Worm (Caenorhabditis elegans) whole organism, young adult: Measurements from ENCODE around the gene sre-14.

Experiments
- F55B11.4 ChIP-seq: sonication (generic microtip); optimal IDR thresholded peaks from 2 replicates; lab custom pipeline; 2016; ENCODE audit warnings: missing compliant biosample characterization, missing genetic modification characterization, borderline replicate concordance; ENCODE audit not compliant: insufficient read depth
- ama-1 ChIP-seq, 3 experiments: fragments of 150-350 bp in 1 of 3; sonication (generic microtip) in 2 of 3; optimal IDR thresholded peaks; 2 replicates each; lab custom pipeline; 2014 to 2018; ENCODE audit warnings: missing biosample characterization in 2 of 3, missing genetic modification characterization in 2 of 3, missing genetic modification reagents in 2 of 3
- cebp-1 ChIP-seq, 2 experiments: fragments of 200-800 bp in 1 of 2; sonication (Bioruptor generic) in 1 of 2; sonication (generic microtip) in 1 of 2; IDR thresholded peaks in 1 of 2; optimal IDR thresholded peaks in 1 of 2; 2 replicates each; pipeline versions ENCODE4 v1.3.6 to Lab custom; 2017 to 2022; ENCODE audit warnings: missing compliant biosample characterization in 2 of 2, missing genetic modification characterization in 2 of 2, mild to moderate bottlenecking in 1 of 2, missing genetic modification reagents in 1 of 2, moderate library complexity in 1 of 2
- hmg-20 ChIP-seq: fragments of 200-800 bp; sonication (Bioruptor generic); IDR thresholded peaks from 2 replicates; pipeline ENCODE4 v1.3.6; 2022; ENCODE audit warnings: missing genetic modification reagents, missing genetic modification characterization, missing compliant biosample characterization
- hrde-1 ChIP-seq: sonication (generic microtip); optimal IDR thresholded peaks from 2 replicates; lab custom pipeline; 2016; ENCODE audit warnings: missing genetic modification characterization, mild to moderate bottlenecking, missing compliant biosample characterization, moderate library complexity, missing genotype, missing genetic modification reagents, borderline replicate concordance
- lag-1 ChIP-seq: fragments of 200-800 bp; sonication (Bioruptor generic); IDR thresholded peaks from 2 replicates; pipeline ENCODE4 v1.3.6; 2022; ENCODE audit warnings: missing genetic modification reagents, missing genetic modification characterization, missing compliant biosample characterization
- nhr-27 ChIP-seq: fragments of 200-800 bp; sonication (Bioruptor generic); optimal IDR thresholded peaks from 2 replicates; lab custom pipeline; 2018; ENCODE audit warnings: mild to moderate bottlenecking, missing genetic modification characterization, moderate library complexity, missing compliant biosample characterization
- rcor-1 ChIP-seq: fragments of 200-800 bp; sonication (Bioruptor generic); IDR thresholded peaks from 2 replicates; pipeline ENCODE4 v1.3.6; 2022; ENCODE audit warnings: missing genetic modification reagents, missing genetic modification characterization, missing compliant biosample characterization
- sea-2 ChIP-seq: fragments of 200-800 bp; sonication (Bioruptor generic); IDR thresholded peaks from 2 replicates; pipeline ENCODE4 v1.3.6; 2022; ENCODE audit warnings: missing genetic modification characterization, missing compliant biosample characterization
- snpc-4 ChIP-seq, 5 experiments: fragments of 150-350 bp in 1 of 5; sonication (generic microtip) in 4 of 5; optimal IDR thresholded peaks; 2 replicates each; lab custom pipeline; 2014 to 2018; ENCODE audit warnings: missing genetic modification characterization in 5 of 5, missing biosample characterization in 3 of 5, antibody characterized with exemption in 2 of 5, mild to moderate bottlenecking in 2 of 5, missing compliant biosample characterization in 2 of 5, missing genotype in 2 of 5, moderate library complexity in 2 of 5, missing genetic modification reagents in 1 of 5
- unc-62 ChIP-seq: fragments of 150-350 bp; optimal IDR thresholded peaks from 2 replicates; lab custom pipeline; 2014; ENCODE audit warnings: missing biosample characterization, missing genetic modification reagents, missing genetic modification characterization

DNA sequence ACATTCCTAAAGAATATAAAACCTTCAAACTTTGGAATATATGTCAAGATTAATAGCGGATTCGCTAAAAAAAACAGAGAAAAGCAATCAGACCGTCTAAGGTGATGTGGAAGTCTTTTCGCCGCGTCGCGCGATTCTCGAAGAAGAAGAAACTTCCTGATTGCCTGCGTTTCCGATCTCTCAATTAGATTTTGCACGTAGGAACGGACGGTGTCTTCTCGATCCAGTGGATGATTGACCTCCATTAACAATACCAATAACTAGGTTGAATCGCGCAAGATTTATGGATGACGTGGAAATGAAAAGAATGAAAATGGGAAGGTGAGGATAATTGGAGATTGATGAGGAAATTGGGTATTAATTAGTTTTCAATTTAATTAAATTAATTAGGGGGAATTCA, 44.1 kb downstream of the sre-14 start:
- no peak for TF ChIP-seq hrde-1 (tag; lab: Kevin White, UChicago)
- TF ChIP-seq snpc-4 (GFP tag; optimal IDR thresholded peaks at IDR 0.05; lab: Kevin White, UChicago), result no peak
- no peak for TF ChIP-seq snpc-4 (tag; optimal IDR thresholded peaks at IDR 0.05; lab: Kevin White, UChicago)
- no peak for TF ChIP-seq nhr-27 (tag; lab: Kevin White, UChicago)
- peak; percentile 20 for TF ChIP-seq ama-1 (optimal IDR thresholded peaks at IDR 0.05; lab: Kevin White, UChicago)
- no peak for TF ChIP-seq ama-1 (GFP tag; optimal IDR thresholded peaks at IDR 0.05; lab: Kevin White, UChicago)
- TF ChIP-seq hmg-20 (GFP tag; lab: Robert Waterston, UW), result no peak
- TF ChIP-seq lag-1 (GFP tag; lab: Robert Waterston, UW), result no peak
- TF ChIP-seq F55B11.4 (tag; lab: Kevin White, UChicago), result no peak
- TF ChIP-seq rcor-1, result no peak
- TF ChIP-seq unc-62 (GFP tag; lab: Kevin White, UChicago), result no peak
- TF ChIP-seq cebp-1 (GFP tag; IDR thresholded peaks at IDR 0.05; lab: Robert Waterston, UW), result no peak
- no peak for TF ChIP-seq cebp-1 (tag; optimal IDR thresholded peaks at IDR 0.05; lab: Kevin White, UChicago)
- no peak for TF ChIP-seq sea-2 (GFP tag; lab: Robert Waterston, UW)
